Worm (Caenorhabditis elegans) whole organism, late embryonic: ENCODE measurements around the gene col-114.

ENCODE experiments used
- C38D4.7 ChIP-seq: fragments of 200-800 bp; sonication (Bioruptor generic); optimal IDR thresholded peaks from 2 replicates; lab custom pipeline; 2018; ENCODE audit warnings: mild to moderate bottlenecking, missing genetic modification characterization, moderate library complexity, missing compliant biosample characterization
- K09A11.1 ChIP-seq: sonication (generic microtip); optimal IDR thresholded peaks from 2 replicates; lab custom pipeline; 2017; ENCODE audit warnings: antibody characterized with exemption, mild to moderate bottlenecking, missing genetic modification characterization, missing compliant biosample characterization; ENCODE audit not compliant: insufficient read depth
- ceh-19 ChIP-seq: fragments of 200-800 bp; sonication (Bioruptor generic); optimal IDR thresholded peaks from 2 replicates; lab custom pipeline; 2018; ENCODE audit warnings: mild to moderate bottlenecking, missing genetic modification characterization, missing compliant biosample characterization
- ceh-2 ChIP-seq: sonication (generic microtip); optimal IDR thresholded peaks from 2 replicates; lab custom pipeline; 2016; ENCODE audit warnings: missing genotype, missing genetic modification characterization, missing compliant biosample characterization
- ceh-22 ChIP-seq: sonication (generic microtip); optimal IDR thresholded peaks from 2 replicates; lab custom pipeline; 2017; ENCODE audit warnings: missing biosample characterization, missing genetic modification characterization
- ceh-30 ChIP-seq: fragments of 150-350 bp; optimal IDR thresholded peaks from 2 replicates; lab custom pipeline; 2014; ENCODE audit warnings: missing biosample characterization, missing genetic modification characterization
- ceh-34 ChIP-seq: sonication (generic microtip); optimal IDR thresholded peaks from 2 replicates; lab custom pipeline; 2016; ENCODE audit warnings: mild to moderate bottlenecking, missing genetic modification characterization, missing compliant biosample characterization
- ceh-48 ChIP-seq: sonication (generic microtip); optimal IDR thresholded peaks from 2 replicates; lab custom pipeline; 2016; ENCODE audit warnings: missing genetic modification characterization, inconsistent platforms, missing compliant biosample characterization
- ceh-9 ChIP-seq: sonication (generic microtip); optimal IDR thresholded peaks from 2 replicates; lab custom pipeline; 2016; ENCODE audit warnings: mild to moderate bottlenecking, missing genetic modification characterization, inconsistent platforms, missing compliant biosample characterization
- elt-4 ChIP-seq: sonication (generic microtip); optimal IDR thresholded peaks from 2 replicates; lab custom pipeline; 2016; ENCODE audit warnings: missing genetic modification characterization, missing compliant biosample characterization
- ets-4 ChIP-seq: sonication (generic microtip); optimal IDR thresholded peaks from 2 replicates; lab custom pipeline; 2016; ENCODE audit warnings: missing genetic modification characterization, missing compliant biosample characterization
- eyg-1 ChIP-seq: sonication (generic microtip); optimal IDR thresholded peaks from 2 replicates; lab custom pipeline; 2016; ENCODE audit warnings: missing genotype, missing genetic modification characterization, missing compliant biosample characterization
- fax-1 ChIP-seq: sonication (generic microtip); optimal IDR thresholded peaks from 2 replicates; lab custom pipeline; 2016; ENCODE audit warnings: missing genotype, missing genetic modification characterization, missing compliant biosample characterization
- hlh-13 ChIP-seq: fragments of 200-800 bp; sonication (Bioruptor generic); optimal IDR thresholded peaks from 2 replicates; lab custom pipeline; 2018; ENCODE audit warnings: mild to moderate bottlenecking, missing genetic modification characterization, missing compliant biosample characterization
- hlh-15 ChIP-seq: sonication (generic microtip); optimal IDR thresholded peaks from 2 replicates; lab custom pipeline; 2016; ENCODE audit warnings: missing genetic modification characterization, missing compliant biosample characterization
- hlh-6 ChIP-seq: sonication (generic microtip); optimal IDR thresholded peaks from 2 replicates; lab custom pipeline; 2016; ENCODE audit warnings: missing genotype, missing genetic modification characterization, missing compliant biosample characterization
- hlh-8 ChIP-seq: sonication (generic microtip); optimal IDR thresholded peaks from 2 replicates; lab custom pipeline; 2016; ENCODE audit warnings: missing genotype, missing genetic modification characterization, missing compliant biosample characterization
- lim-6 ChIP-seq: sonication (generic microtip); optimal IDR thresholded peaks from 2 replicates; lab custom pipeline; 2016; ENCODE audit warnings: missing genetic modification characterization, missing compliant biosample characterization
- lin-11 ChIP-seq: fragments of 200-800 bp; sonication (Bioruptor generic); optimal IDR thresholded peaks from 2 replicates; lab custom pipeline; 2018; ENCODE audit warnings: mild to moderate bottlenecking, missing genetic modification characterization, missing compliant biosample characterization
- mec-3 ChIP-seq: sonication (generic microtip); optimal IDR thresholded peaks from 2 replicates; lab custom pipeline; 2016; ENCODE audit warnings: borderline replicate concordance, missing genetic modification characterization, missing compliant biosample characterization
- nfya-1 ChIP-seq: sonication (generic microtip); optimal IDR thresholded peaks from 2 replicates; lab custom pipeline; 2017; ENCODE audit warnings: missing genetic modification characterization, mild to moderate bottlenecking, missing compliant biosample characterization, antibody characterized with exemption, moderate library complexity
- pha-4 ChIP-seq: fragments of 150-350 bp; optimal IDR thresholded peaks from 2 replicates; lab custom pipeline; 2018; ENCODE audit warnings: missing biosample characterization, missing genetic modification reagents, missing genetic modification characterization
- pros-1 ChIP-seq: fragments of 150-350 bp; optimal IDR thresholded peaks from 2 replicates; lab custom pipeline; 2014; ENCODE audit warnings: missing biosample characterization, missing genetic modification reagents, missing genetic modification characterization
- ref-2 ChIP-seq: sonication (generic microtip); optimal IDR thresholded peaks from 2 replicates; lab custom pipeline; 2016; ENCODE audit warnings: missing genetic modification characterization, missing compliant biosample characterization
- rnt-1 ChIP-seq: sonication (generic microtip); optimal IDR thresholded peaks from 2 replicates; lab custom pipeline; 2016; ENCODE audit warnings: missing genetic modification characterization, missing compliant biosample characterization
- sdc-2 ChIP-seq: sonication (generic microtip); optimal IDR thresholded peaks from 2 replicates; lab custom pipeline; 2016; ENCODE audit warnings: missing genotype, missing genetic modification characterization, missing compliant biosample characterization
- sox-2 ChIP-seq: fragments of 200-800 bp; sonication (Bioruptor generic); IDR thresholded peaks from 2 replicates; pipeline ENCODE4 v1.3.6; 2022; ENCODE audit warnings: missing genetic modification reagents, missing genetic modification characterization, missing compliant biosample characterization
- syd-9 ChIP-seq: sonication (generic microtip); optimal IDR thresholded peaks from 2 replicates; lab custom pipeline; 2016; ENCODE audit warnings: mild to moderate bottlenecking, missing genetic modification characterization, moderate library complexity, missing compliant biosample characterization
- tbx-2 ChIP-seq: sonication (generic microtip); optimal IDR thresholded peaks from 2 replicates; lab custom pipeline; 2016; ENCODE audit warnings: missing genetic modification characterization, missing compliant biosample characterization
- ttx-3 ChIP-seq: sonication (generic microtip); optimal IDR thresholded peaks from 2 replicates; lab custom pipeline; 2016; ENCODE audit warnings: missing genetic modification reagents, missing genetic modification characterization, missing compliant biosample characterization
- unc-42 ChIP-seq: sonication (generic microtip); optimal IDR thresholded peaks from 2 replicates; lab custom pipeline; 2016; ENCODE audit warnings: missing genotype, missing genetic modification characterization, missing compliant biosample characterization
- unc-55 ChIP-seq: sonication (generic microtip); optimal IDR thresholded peaks from 2 replicates; lab custom pipeline; 2017; ENCODE audit warnings: missing biosample characterization, missing genetic modification reagents, missing genetic modification characterization
- unc-86 ChIP-seq: sonication (generic microtip); optimal IDR thresholded peaks from 2 replicates; lab custom pipeline; 2016; ENCODE audit warnings: missing genetic modification characterization, missing compliant biosample characterization

The col-114 gene

ce11 chrIV:7216210-7216609, 30.2 kb downstream of the col-114 start (continued):
- no peak for TF ChIP-seq pros-1 (tag; lab: Kevin White, UChicago)
- TF ChIP-seq, all 69 proteins: peak for 0

ce11 chrIV:7212769-7213168, 33.7 kb downstream of the col-114 start:
- TF ChIP-seq rnt-1: no peak
- TF ChIP-seq eyg-1 (tag; lab: Kevin White, UChicago): no peak
- TF ChIP-seq pros-1 (tag; lab: Kevin White, UChicago): no peak
- no peak for TF ChIP-seq ceh-2 (tag; lab: Kevin White, UChicago)
- no peak for TF ChIP-seq sox-2 (GFP tag; lab: Robert Waterston, UW)
- TF ChIP-seq hlh-8 (tag; lab: Kevin White, UChicago): no peak
- no peak for TF ChIP-seq pha-4
- no peak for TF ChIP-seq sdc-2
- no peak for TF ChIP-seq hlh-15 (tag; lab: Kevin White, UChicago)
- no peak for TF ChIP-seq hlh-13 (GFP tag; lab: Kevin White, UChicago)
- TF ChIP-seq C38D4.7 (GFP tag; lab: Kevin White, UChicago): no peak
- no peak for TF ChIP-seq unc-86 (tag; lab: Kevin White, UChicago)

DNA sequence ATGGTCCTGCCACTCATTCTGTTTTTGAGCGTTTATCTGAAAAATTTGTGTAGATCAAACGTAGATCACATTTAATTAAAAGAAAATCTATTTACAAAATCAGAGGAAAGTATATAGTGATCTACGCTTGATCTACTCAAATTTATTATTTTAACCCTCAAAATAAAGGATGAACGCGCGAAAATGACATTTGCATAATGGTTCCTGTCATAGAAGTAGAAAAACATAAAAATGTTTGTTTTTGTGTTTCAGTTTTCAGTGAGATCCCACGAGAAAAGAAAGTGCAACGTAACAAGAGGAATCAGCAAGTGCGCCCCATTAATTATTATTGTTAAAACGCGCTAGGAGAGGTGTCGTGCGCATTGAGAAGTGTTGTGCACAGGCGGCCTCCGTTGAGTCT, 35.1 kb downstream of the col-114 start:
- TF ChIP-seq nfya-1 (tag; lab: Kevin White, UChicago) (no peak), syd-9 (no peak), ceh-2 (tag; lab: Kevin White, UChicago) (no peak), rnt-1 (no peak), ceh-9 (tag; lab: Kevin White, UChicago) (no peak), hlh-15 (tag; lab: Kevin White, UChicago) (no peak), pha-4 (no peak), ceh-22 (tag; lab: Kevin White, UChicago) (no peak), mec-3 (no peak), lin-11 (no peak), ceh-19 (GFP tag; lab: Kevin White, UChicago) (no peak), fax-1 (tag; lab: Kevin White, UChicago) (no peak), elt-4 (tag; lab: Kevin White, UChicago) (no peak), hlh-8 (tag; lab: Kevin White, UChicago) (no peak)

DNA sequence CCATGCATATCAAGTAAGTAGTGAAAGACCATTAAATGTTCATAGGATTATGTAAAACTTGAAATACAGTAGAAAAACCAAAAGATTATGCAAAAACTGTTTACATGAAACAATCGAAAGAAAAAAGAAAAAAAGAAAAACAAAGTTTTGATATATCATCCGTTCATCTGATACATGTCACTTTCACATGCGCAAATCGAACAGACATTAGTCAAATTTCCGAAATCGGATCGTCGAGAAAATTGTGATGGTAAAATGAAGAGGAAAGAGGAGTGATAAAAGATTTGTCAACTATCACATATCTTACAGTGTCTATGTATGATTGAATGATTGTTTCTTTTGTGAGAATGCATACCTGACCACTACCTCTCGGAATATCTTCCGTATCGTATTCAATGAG, 37.5 kb downstream of the col-114 start:
- no peak for TF ChIP-seq ceh-34 (tag; lab: Kevin White, UChicago)
- TF ChIP-seq C38D4.7 (GFP tag; lab: Kevin White, UChicago): no peak
- no peak for TF ChIP-seq pha-4
- no peak for TF ChIP-seq ref-2 (tag; lab: Kevin White, UChicago)
- TF ChIP-seq unc-86 (tag; lab: Kevin White, UChicago): no peak

DNA sequence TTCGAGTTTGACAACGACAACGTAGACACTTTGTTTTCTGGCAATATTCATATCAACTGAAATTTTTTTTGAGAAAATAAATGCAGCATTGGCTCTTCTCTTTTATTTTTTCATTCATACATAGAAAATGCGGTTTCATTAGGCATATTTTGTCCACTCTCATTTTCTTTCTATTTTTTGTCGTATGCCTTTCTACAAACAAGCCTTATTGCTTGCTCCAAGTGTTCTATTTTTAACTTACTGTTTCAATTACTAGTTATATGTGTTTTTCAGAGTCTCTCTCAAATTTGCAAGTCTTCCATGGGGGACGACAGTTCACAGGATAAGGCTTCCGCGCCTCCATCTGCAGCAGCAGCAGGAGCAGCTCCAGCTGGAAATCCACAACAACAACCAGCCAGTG, 40.5 kb downstream of the col-114 start, which contains the start of gene kcc-1:
kcc-1 (plus strand) TSS at position 301 of the 400 bp plus-strand sequence.
- TF ChIP-seq ceh-48 (tag; lab: Kevin White, UChicago) (no peak), K09A11.1 (tag; lab: Kevin White, UChicago) (no peak)

DNA sequence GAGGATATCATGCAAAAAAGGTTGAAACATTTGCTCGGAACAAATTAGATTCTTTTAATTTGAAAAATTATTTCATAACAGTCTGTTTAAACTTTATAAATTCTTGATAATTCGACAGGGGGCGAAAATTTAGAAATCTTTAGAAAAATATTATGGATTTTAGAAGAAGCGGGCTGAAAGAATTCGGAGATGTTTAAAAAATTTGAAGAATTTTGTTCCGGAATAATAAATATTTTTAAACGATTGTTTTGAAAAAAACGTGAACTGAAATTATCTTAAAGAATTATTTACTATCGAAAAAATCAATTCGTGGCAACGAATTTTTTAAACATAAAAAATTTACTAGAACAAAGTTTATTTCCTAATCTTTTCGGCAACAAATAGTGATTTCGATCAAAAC, 42.8 kb downstream of the col-114 start, which contains the start of gene R13A1.3:
R13A1.3 (plus strand) TSS at position 301 of the 400 bp plus-strand sequence.
- no peak for TF ChIP-seq sdc-2
- no peak for TF ChIP-seq pros-1 (tag; lab: Kevin White, UChicago)
- TF ChIP-seq hlh-13 (GFP tag; lab: Kevin White, UChicago): no peak
- TF ChIP-seq eyg-1 (tag; lab: Kevin White, UChicago): no peak
- no peak for TF ChIP-seq ttx-3 (tag; lab: Kevin White, UChicago)
- TF ChIP-seq tbx-2: no peak
- TF ChIP-seq unc-55: no peak
- TF ChIP-seq ceh-34 (tag; lab: Kevin White, UChicago): no peak
- no peak for TF ChIP-seq ceh-19 (GFP tag; lab: Kevin White, UChicago)
- no peak for TF ChIP-seq ceh-48 (tag; lab: Kevin White, UChicago)
- TF ChIP-seq lim-6 (tag; lab: Kevin White, UChicago): no peak
- TF ChIP-seq ceh-30 (tag; lab: Kevin White, UChicago): no peak
- TF ChIP-seq unc-42 (tag; lab: Kevin White, UChicago): no peak
- no peak for TF ChIP-seq pha-4
- TF ChIP-seq hlh-6 (tag; lab: Kevin White, UChicago): no peak
- no peak for TF ChIP-seq nfya-1 (tag; lab: Kevin White, UChicago)
- no peak for TF ChIP-seq ets-4 (tag; lab: Kevin White, UChicago)
